Worm (Caenorhabditis elegans) whole organism, early embryonic: ENCODE data around the gene grl-19.
A peak's percentile ranks its signal among the peaks of the same experiment; 100 is the strongest.

Experiments
- B0310.2 ChIP-seq: sonication (generic microtip); optimal IDR thresholded peaks from 2 replicates; lab custom pipeline; 2016; ENCODE audit warnings: mild to moderate bottlenecking, missing genetic modification characterization, missing compliant biosample characterization
- F13C5.2 ChIP-seq: sonication (generic microtip); optimal IDR thresholded peaks from 2 replicates; lab custom pipeline; 2017; ENCODE audit warnings: mild to moderate bottlenecking, missing genetic modification characterization, inconsistent platforms, missing compliant biosample characterization
- aly-1 ChIP-seq: sonication (generic microtip); optimal IDR thresholded peaks from 2 replicates; lab custom pipeline; 2016; ENCODE audit warnings: missing genetic modification characterization, missing compliant biosample characterization
- ama-1 ChIP-seq: fragments of 150-350 bp; optimal IDR thresholded peaks from 2 replicates; lab custom pipeline; 2014
- ceh-13 ChIP-seq: fragments of 200-800 bp; sonication (Bioruptor generic); optimal IDR thresholded peaks from 2 replicates; lab custom pipeline; 2018; ENCODE audit warnings: mild to moderate bottlenecking, missing genetic modification characterization, missing compliant biosample characterization
- ceh-36 ChIP-seq: sonication (generic microtip); optimal IDR thresholded peaks from 2 replicates; lab custom pipeline; 2016; ENCODE audit warnings: missing genetic modification characterization, inconsistent platforms, missing compliant biosample characterization
- ets-7 ChIP-seq: sonication (generic microtip); optimal IDR thresholded peaks from 2 replicates; lab custom pipeline; 2016; ENCODE audit warnings: missing genotype, missing genetic modification characterization, missing compliant biosample characterization
- flt-1 ChIP-seq: fragments of 200-800 bp; sonication (Bioruptor generic); IDR thresholded peaks from 2 replicates; pipeline ENCODE4 v1.3.6; 2022; ENCODE audit warnings: missing genetic modification characterization, missing compliant biosample characterization
- hmbx-1 ChIP-seq: sonication (generic microtip); optimal IDR thresholded peaks from 2 replicates; lab custom pipeline; 2016; ENCODE audit warnings: mild to moderate bottlenecking, missing genetic modification characterization, missing compliant biosample characterization
- hmg-4 ChIP-seq: fragments of 200-800 bp; sonication (Bioruptor generic); optimal IDR thresholded peaks from 2 replicates; lab custom pipeline; 2018; ENCODE audit warnings: mild to moderate bottlenecking, missing genetic modification characterization, missing compliant biosample characterization
- hnd-1 ChIP-seq: sonication (generic microtip); optimal IDR thresholded peaks from 2 replicates; lab custom pipeline; 2016; ENCODE audit warnings: missing genetic modification characterization, missing compliant biosample characterization
- pes-1 ChIP-seq: fragments of 200-800 bp; sonication (Bioruptor generic); IDR thresholded peaks from 2 replicates; pipeline ENCODE4 v1.3.6; 2022; ENCODE audit warnings: missing genetic modification reagents, missing genetic modification characterization, missing compliant biosample characterization
- scrt-1 ChIP-seq: fragments of 200-800 bp; sonication (Bioruptor generic); IDR thresholded peaks from 2 replicates; pipeline ENCODE4 v1.3.6; 2022; ENCODE audit warnings: missing genetic modification characterization, missing compliant biosample characterization
- sea-1 ChIP-seq: fragments of 200-800 bp; sonication (Bioruptor generic); conservative IDR thresholded peaks from 2 replicates; pipeline ENCODE4 v1.3.6; 2022; ENCODE audit warnings: missing genetic modification characterization, missing compliant biosample characterization
- tbx-11 ChIP-seq: fragments of 200-800 bp; sonication (Bioruptor generic); IDR thresholded peaks from 2 replicates; pipeline ENCODE4 v1.3.6; 2022; ENCODE audit warnings: missing genetic modification characterization, missing compliant biosample characterization
- tbx-37 ChIP-seq: fragments of 200-800 bp; sonication (Bioruptor generic); conservative IDR thresholded peaks from 2 replicates; pipeline ENCODE4 v1.3.6; 2022; ENCODE audit warnings: missing genetic modification reagents, missing genetic modification characterization, missing compliant biosample characterization
- tra-4 ChIP-seq: sonication (generic microtip); optimal IDR thresholded peaks from 2 replicates; lab custom pipeline; 2017; ENCODE audit warnings: missing genetic modification characterization, missing compliant biosample characterization

The grl-19 gene

ce11 chrIV:278284-278683 lies 25.9 kb upstream of the grl-19 start:
- TF ChIP-seq hmbx-1 (tag; lab: Kevin White, UChicago) (no peak), tbx-11 (GFP tag; lab: Robert Waterston, UW) (no peak), aly-1 (no peak)

ce11 chrIV:275146-275545 lies 22.8 kb upstream of the grl-19 start:
- no peak for TF ChIP-seq hnd-1 (tag; lab: Kevin White, UChicago)
- TF ChIP-seq scrt-1 (GFP tag; lab: Robert Waterston, UW), result no peak
- TF ChIP-seq tbx-11 (GFP tag; lab: Robert Waterston, UW), result no peak
- no peak for TF ChIP-seq F13C5.2 (tag; lab: Kevin White, UChicago)
- TF ChIP-seq aly-1, result no peak
- TF ChIP-seq sea-1 (GFP tag; lab: Robert Waterston, UW), result no peak
- TF ChIP-seq hmg-4 (GFP tag; lab: Kevin White, UChicago), result no peak
- TF ChIP-seq flt-1, result no peak
- TF ChIP-seq hmbx-1 (tag; lab: Kevin White, UChicago), result no peak
- no peak for TF ChIP-seq tra-4 (tag; lab: Kevin White, UChicago)

ce11 chrIV:274185-274584 lies 21.8 kb upstream of the grl-19 start, which contains the start of gene sma-10:
TSS of gene sma-10 (plus strand) at chrIV:274420.
- TF ChIP-seq ets-7 (tag; lab: Kevin White, UChicago), result no peak
- no peak for TF ChIP-seq pes-1
- TF ChIP-seq tra-4 (tag; lab: Kevin White, UChicago), result no peak
- TF ChIP-seq sea-1 (GFP tag; lab: Robert Waterston, UW), result no peak
- TF ChIP-seq ceh-13 (GFP tag; lab: Kevin White, UChicago), result no peak
- no peak for TF ChIP-seq scrt-1 (GFP tag; lab: Robert Waterston, UW)
- TF ChIP-seq hmbx-1 (tag; lab: Kevin White, UChicago), result no peak
- TF ChIP-seq tbx-37, result no peak

ce11 chrIV:273299-273698 lies 20.9 kb upstream of the grl-19 start, which contains the start of gene srh-282:
TSS of gene srh-282 (minus strand) at chrIV:273399.
- TF ChIP-seq sea-1 (GFP tag; lab: Robert Waterston, UW), result no peak
- no peak for TF ChIP-seq pes-1
- no peak for TF ChIP-seq hmbx-1 (tag; lab: Kevin White, UChicago)
- TF ChIP-seq tbx-37, result no peak
- TF ChIP-seq aly-1, result no peak
- no peak for TF ChIP-seq ama-1 (lab: Kevin White, UChicago)

- TF ChIP-seq sea-1 (GFP tag; lab: Robert Waterston, UW) (no peak), tbx-11 (GFP tag; lab: Robert Waterston, UW) (no peak), ama-1 (lab: Kevin White, UChicago) (no peak), flt-1 (no peak), hmg-4 (GFP tag; lab: Kevin White, UChicago) (no peak), aly-1 (no peak), ceh-13 (GFP tag; lab: Kevin White, UChicago) (no peak), scrt-1 (GFP tag; lab: Robert Waterston, UW) (no peak), ets-7 (tag; lab: Kevin White, UChicago) (no peak), B0310.2 (no peak), hmbx-1 (tag; lab: Kevin White, UChicago) (no peak), pes-1 (no peak), F13C5.2 (tag; lab: Kevin White, UChicago) (no peak)
Observed at ce11 chrIV:269107-269506, 16.8 kb upstream of the grl-19 start, which contains the start of gene T21D12.11. TSS of gene T21D12.11 (plus strand) at chrIV:269407.

- TF ChIP-seq flt-1 (no peak), tbx-37 (no peak), F13C5.2 (tag; lab: Kevin White, UChicago) (no peak), tra-4 (tag; lab: Kevin White, UChicago) (no peak), ceh-13 (GFP tag; lab: Kevin White, UChicago) (no peak), tbx-11 (GFP tag; lab: Robert Waterston, UW) (no peak), ets-7 (tag; lab: Kevin White, UChicago) (no peak), ama-1 (lab: Kevin White, UChicago) (no peak)
Observed at ce11 chrIV:266148-266547, 13.8 kb upstream of the grl-19 start, which contains the start of gene T21D12.12. TSS of gene T21D12.12 (plus strand) at chrIV:266448.

ce11 chrIV:264182-264709 lies 11.9 kb upstream of the grl-19 start, which contains the start of gene pat-6:
TSS of gene pat-6 (minus strand) at chrIV:264232.
- TF ChIP-seq ets-7 (tag; lab: Kevin White, UChicago) (no peak), tbx-37 (no peak), scrt-1 (GFP tag; lab: Robert Waterston, UW) (no peak)

- no peak for TF ChIP-seq B0310.2
- TF ChIP-seq hmg-4 (GFP tag; lab: Kevin White, UChicago), result no peak
Observed at ce11 chrIV:262460-262859, 10.1 kb upstream of the grl-19 start.

ce11 chrIV:261607-262006 lies 9.3 kb upstream of the grl-19 start, which contains the start of gene pqbp-1.1:
TSS of gene pqbp-1.1 (minus strand) at chrIV:261683.
- no peak for TF ChIP-seq ceh-13 (GFP tag; lab: Kevin White, UChicago)
- no peak for TF ChIP-seq tra-4 (tag; lab: Kevin White, UChicago)
- no peak for TF ChIP-seq flt-1
- TF ChIP-seq aly-1, result no peak
- TF ChIP-seq ceh-36 (tag; lab: Kevin White, UChicago), result no peak
- TF ChIP-seq tbx-37, result no peak
- no peak for TF ChIP-seq pes-1
- TF ChIP-seq hmg-4 (GFP tag; lab: Kevin White, UChicago), result no peak
- no peak for TF ChIP-seq hmbx-1 (tag; lab: Kevin White, UChicago)
- 0 out of 2 replicates have a peak, but pooled peaks have one; percentile 48 for TF ChIP-seq sea-1 (GFP tag; lab: Robert Waterston, UW)
- no peak for TF ChIP-seq B0310.2
- no peak for TF ChIP-seq scrt-1 (GFP tag; lab: Robert Waterston, UW)
- no peak for TF ChIP-seq hnd-1 (tag; lab: Kevin White, UChicago)
- no peak for TF ChIP-seq ets-7 (tag; lab: Kevin White, UChicago)
- TF ChIP-seq F13C5.2 (tag; lab: Kevin White, UChicago), result peak; percentile 39
